Worm (Caenorhabditis elegans) whole organism, midembryonic: ENCODE data around the gene cdc-42.

Source experiments
- flt-1 ChIP-seq: fragments of 200-800 bp; sonication (Bioruptor generic); IDR thresholded peaks from 2 replicates; pipeline ENCODE4 v1.3.6; 2022; ENCODE audit warnings: missing genetic modification characterization, missing compliant biosample characterization
- ref-1 ChIP-seq: fragments of 200-800 bp; sonication (Bioruptor generic); conservative IDR thresholded peaks from 2 replicates; pipeline ENCODE4 v1.3.6; 2022; ENCODE audit warnings: missing genetic modification reagents, missing genetic modification characterization, missing compliant biosample characterization

DNA sequence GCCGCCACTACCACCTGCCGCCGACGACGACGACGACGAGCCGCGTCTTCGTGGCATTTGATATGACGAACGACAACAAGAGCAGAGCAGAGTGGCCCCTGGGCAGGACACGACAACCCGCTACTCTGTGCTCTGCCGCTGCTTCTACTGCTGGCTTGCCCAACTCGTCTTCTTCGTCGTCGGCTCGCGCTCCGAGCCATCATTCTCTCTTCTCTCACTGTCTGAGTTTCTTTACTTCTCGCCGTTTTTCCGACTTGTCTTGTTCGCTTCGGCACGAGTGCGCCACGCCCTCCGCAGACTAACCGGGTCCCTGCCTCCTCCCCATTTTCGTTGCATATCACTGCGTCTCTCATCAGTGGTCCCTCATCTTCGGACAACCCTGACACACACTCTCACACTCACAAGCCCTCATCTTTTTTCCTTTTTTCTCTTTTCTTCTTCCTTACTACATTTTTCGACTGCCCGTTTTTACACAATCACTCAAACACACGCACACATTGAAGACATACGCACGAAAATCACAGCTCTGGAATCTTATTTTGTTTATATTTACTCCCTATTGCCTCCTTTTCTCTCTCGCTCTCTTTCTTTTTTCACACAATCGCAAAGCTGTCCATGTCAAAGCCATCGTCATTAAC, 25.9 kb downstream of the cdc-42 start:
- TF ChIP-seq ref-1 (GFP tag; lab: Robert Waterston, UW) (no peak), flt-1 (peak; percentile 58)
